Worm (Caenorhabditis elegans): ENCODE data around the gene sru-12.

- TF ChIP-seq F13C5.2 (tag; optimal IDR thresholded peaks at IDR 0.05) (no peak), ama-1 (optimal IDR thresholded peaks at IDR 0.05) (no peak), ceh-13 (GFP tag; optimal IDR thresholded peaks at IDR 0.05) (no peak), tbx-37 (GFP tag; conservative IDR thresholded peaks at IDR 0.05) (no peak), flt-1 (GFP tag; IDR thresholded peaks at IDR 0.05) (no peak), tra-4 (tag; optimal IDR thresholded peaks at IDR 0.05) (no peak), hmbx-1 (tag; optimal IDR thresholded peaks at IDR 0.05) (no peak), pes-1 (GFP tag; IDR thresholded peaks at IDR 0.05) (no peak), tbx-11 (GFP tag; IDR thresholded peaks at IDR 0.05) (no peak), hnd-1 (tag; optimal IDR thresholded peaks at IDR 0.05) (no peak)
Observed at ce11 chrIV:13626469-13626868, 43.5 kb downstream of the sru-12 start, which contains the start of gene sru-21.
